Fruit fly (Drosophila melanogaster): ENCODE results near the gene Cpr67B.

The Cpr67B gene

DNA sequence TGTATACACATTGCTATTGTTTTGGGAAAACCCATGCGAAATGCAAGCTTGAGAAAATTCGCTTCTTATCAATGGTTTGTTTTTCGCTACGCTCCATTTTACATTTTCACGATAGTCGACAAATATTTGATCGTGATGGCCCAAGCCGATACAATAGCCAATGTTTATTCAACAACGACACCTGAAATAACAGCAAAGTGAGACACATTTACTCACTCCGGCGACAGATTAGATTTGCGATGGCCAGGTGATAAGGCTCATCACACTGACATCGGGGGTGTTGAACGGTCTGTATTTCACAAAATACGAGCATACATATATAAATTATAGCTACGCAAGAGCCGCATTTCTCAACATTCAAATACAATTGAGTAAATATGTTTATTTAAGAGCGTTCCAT, 7.4 kb upstream of the Cpr67B start (continued):
- TF ChIP-seq pho (GFP tag; optimal IDR thresholded peaks at IDR 0.05) (peak; percentile 43), grn (GFP tag; optimal IDR thresholded peaks at IDR 0.05) (peak; percentile 94), CG6254 (GFP tag; optimal IDR thresholded peaks at IDR 0.05) (peak; percentile 34), CG8478 (optimal IDR thresholded peaks at IDR 0.05) (no peak), oc (tag; optimal IDR thresholded peaks at IDR 0.05) (no peak), sob (GFP tag; IDR thresholded peaks at IDR 0.05) (peak; percentile 76), CG6175 (GFP tag; IDR thresholded peaks at IDR 0.05) (no peak), insv (GFP tag; optimal IDR thresholded peaks at IDR 0.05) (no peak), run (tag; optimal IDR thresholded peaks at IDR 0.05) (no peak), gcm2 (GFP tag; optimal IDR thresholded peaks at IDR 0.05) (no peak), CG13775 (GFP tag; optimal IDR thresholded peaks at IDR 0.05) (peak; percentile 20), CG9876 (GFP tag; optimal IDR thresholded peaks at IDR 0.05) (no peak), CG1792 (GFP tag; optimal IDR thresholded peaks at IDR 0.05) (peak; percentile 76), CG3281 (GFP tag; optimal IDR thresholded peaks at IDR 0.05) (peak; percentile 91), Mrtf (GFP tag; IDR thresholded peaks at IDR 0.05) (no peak), unpg (GFP tag; optimal IDR thresholded peaks at IDR 0.05) (peak; percentile 45), CG15011 (GFP tag; optimal IDR thresholded peaks at IDR 0.05) (peak; percentile 87), Atf-2 (GFP tag; optimal IDR thresholded peaks at IDR 0.05) (no peak), twi (tag; optimal IDR thresholded peaks at IDR 0.05) (peak; percentile 42), seq (GFP tag; IDR thresholded peaks at IDR 0.05) (peak; percentile 35; the same call in 1 of the 2 replicates), toy (GFP tag; IDR thresholded peaks at IDR 0.05) (peak; percentile 49; the same call in 1 of the 2 replicates), disco-r (GFP tag; optimal IDR thresholded peaks at IDR 0.05) (no peak), CG17829 (tag; optimal IDR thresholded peaks at IDR 0.05) (no peak), pzg (GFP tag; optimal IDR thresholded peaks at IDR 0.05) (peak; percentile 18), CG15073 (GFP tag; optimal IDR thresholded peaks at IDR 0.05) (no peak), Adf1 (GFP tag; IDR thresholded peaks at IDR 0.05) (no peak; the same call in 1 of the 2 replicates), zf30C (GFP tag; optimal IDR thresholded peaks at IDR 0.05) (no peak), CG17361 (GFP tag; IDR thresholded peaks at IDR 0.05) (no peak), CG1024 (GFP tag; IDR thresholded peaks at IDR 0.05) (peak; percentile 41; the same call in 1 of the 2 replicates), C15 (GFP tag; IDR thresholded peaks at IDR 0.05) (no peak; the same call in 2 of the 3 replicates), ranshi (GFP tag; IDR thresholded peaks at IDR 0.05) (peak; percentile 51; the same call in 1 of the 2 replicates), Dp (GFP tag; optimal IDR thresholded peaks at IDR 0.05) (no peak), BEAF-32 (GFP tag; optimal IDR thresholded peaks at IDR 0.05) (no peak), CG31224 (GFP tag; IDR thresholded peaks at IDR 0.05) (no peak), NfI (GFP tag; optimal IDR thresholded peaks at IDR 0.05) (peak; percentile 38), en (GFP tag; optimal IDR thresholded peaks at IDR 0.05) (no peak), bbx (GFP tag; IDR thresholded peaks at IDR 0.05; ENCODE audit: partially characterized antibody) (no peak), CG12104 (GFP tag; optimal IDR thresholded peaks at IDR 0.05) (peak; percentile 62), CG18011 (GFP tag; optimal IDR thresholded peaks at IDR 0.05) (no peak), p53 (GFP tag; optimal IDR thresholded peaks at IDR 0.05) (no peak), Hr78 (GFP tag; optimal IDR thresholded peaks at IDR 0.05) (no peak), CG10321 (GFP tag; IDR thresholded peaks at IDR 0.05) (no peak), CG12769 (tag; optimal IDR thresholded peaks at IDR 0.05) (peak; percentile 78), CHES-1-like (GFP tag; optimal IDR thresholded peaks at IDR 0.05) (peak; percentile 9), CG18599 (GFP tag; optimal IDR thresholded peaks at IDR 0.05) (peak; percentile 96), NK7.1 (GFP tag; optimal IDR thresholded peaks at IDR 0.05) (peak; percentile 75), CG8290 (GFP tag; optimal IDR thresholded peaks at IDR 0.05) (peak; percentile 53), CG8290 (tag; optimal IDR thresholded peaks at IDR 0.05) (peak in 1 of 2 experiments; percentile 91), fru (optimal IDR thresholded peaks at IDR 0.05) (no peak), CG1603 (tag; optimal IDR thresholded peaks at IDR 0.05) (no peak), klu (GFP tag; IDR thresholded peaks at IDR 0.05) (no peak), unc-4 (GFP tag; IDR thresholded peaks at IDR 0.05; ENCODE audit: partially characterized antibody) (no peak)
